Fruit fly (Drosophila melanogaster): ENCODE data around the gene CG31269.

CG31269 gene

DNA sequence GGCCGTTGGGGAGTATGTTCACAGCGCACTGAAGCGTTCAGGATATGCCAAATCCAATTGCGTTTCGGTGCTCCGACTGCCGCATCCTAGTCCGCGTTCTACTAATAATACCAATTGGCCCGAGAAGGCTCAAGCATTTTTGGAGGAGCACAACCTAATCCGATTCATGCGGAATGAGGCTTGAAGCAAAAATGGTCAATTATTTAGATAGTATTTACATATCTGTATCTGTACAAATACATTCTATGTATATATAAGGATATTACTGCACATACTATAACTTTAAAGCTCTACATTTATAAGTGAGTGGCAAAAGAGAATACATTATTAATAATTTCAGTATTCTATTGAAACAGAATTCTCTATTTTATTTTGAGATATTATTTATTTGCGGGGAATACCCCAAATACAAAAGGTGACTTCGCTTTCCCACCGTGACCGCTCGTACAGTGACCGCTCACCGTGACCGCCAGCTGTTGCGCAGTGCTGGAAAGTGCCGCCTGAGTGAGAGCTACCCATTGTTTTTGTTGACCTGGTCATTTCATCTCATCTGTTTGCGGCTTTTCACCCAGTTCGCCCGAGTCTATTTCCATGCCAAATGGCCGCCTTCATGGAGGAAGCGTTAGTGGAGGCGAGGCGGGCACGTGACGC lies 24.6 kb downstream of the CG31269 start, which contains the start of gene CG5292 (continued):
- TF ChIP-seq CG8478 (optimal IDR thresholded peaks at IDR 0.05) (no peak), schlank (tag; optimal IDR thresholded peaks at IDR 0.05) (no peak), ato (GFP tag; IDR thresholded peaks at IDR 0.05; ENCODE audit: partially characterized antibody) (no peak), mam (GFP tag; optimal IDR thresholded peaks at IDR 0.05) (peak; percentile 47), CG1603 (tag; optimal IDR thresholded peaks at IDR 0.05) (peak; percentile 80), CG12769 (tag; optimal IDR thresholded peaks at IDR 0.05) (no peak), CG15514 (GFP tag; optimal IDR thresholded peaks at IDR 0.05) (peak; percentile 37), CG10565 (GFP tag; optimal IDR thresholded peaks at IDR 0.05) (no peak), Optix (GFP tag; IDR thresholded peaks at IDR 0.05) (peak; percentile 27; the same call in 1 of the 3 replicates), CG8765 (GFP tag; IDR thresholded peaks at IDR 0.05) (no peak), Stat92E (GFP tag; optimal IDR thresholded peaks at IDR 0.05) (no peak), eve (GFP tag; optimal IDR thresholded peaks at IDR 0.05) (no peak), ems (GFP tag; optimal IDR thresholded peaks at IDR 0.05) (peak; percentile 54), D19B (GFP tag; optimal IDR thresholded peaks at IDR 0.05) (peak; percentile 75), zen (tag; optimal IDR thresholded peaks at IDR 0.05) (no peak), Mes4 (GFP tag; optimal IDR thresholded peaks at IDR 0.05) (no peak), dysf (GFP tag; IDR thresholded peaks at IDR 0.05) (peak; percentile 60; the same call in 2 of the 3 replicates), sens (GFP tag) (peak; percentile 93), Elba2 (GFP tag; optimal IDR thresholded peaks at IDR 0.05) (peak; percentile 24), CG31365 (tag; optimal IDR thresholded peaks at IDR 0.05) (no peak), CG11695 (GFP tag; IDR thresholded peaks at IDR 0.05) (0 out of 3 replicates have a peak, but pooled peaks have one; percentile 33), ac (GFP tag; optimal IDR thresholded peaks at IDR 0.05) (no peak), Scr (GFP tag; IDR thresholded peaks at IDR 0.05; ENCODE audit: partially characterized antibody) (peak; percentile 54), CG10366 (GFP tag; IDR thresholded peaks at IDR 0.05) (peak; percentile 73), CG9876 (GFP tag; optimal IDR thresholded peaks at IDR 0.05) (no peak), CG16815 (GFP tag; optimal IDR thresholded peaks at IDR 0.05) (peak; percentile 8), stc (GFP tag; IDR thresholded peaks at IDR 0.05) (peak; percentile 58), CG9437 (GFP tag; optimal IDR thresholded peaks at IDR 0.05) (peak; percentile 8), CG13424 (tag; optimal IDR thresholded peaks at IDR 0.05) (peak; percentile 66), CG12391 (tag; optimal IDR thresholded peaks at IDR 0.05) (peak; percentile 58), fu2 (GFP tag; optimal IDR thresholded peaks at IDR 0.05) (no peak), maf-S (GFP tag; optimal IDR thresholded peaks at IDR 0.05) (no peak), inv (GFP tag; IDR thresholded peaks at IDR 0.05; ENCODE audit: partially characterized antibody) (peak; percentile 19; the same call in 1 of the 2 replicates), nerfin-1 (tag; optimal IDR thresholded peaks at IDR 0.05) (no peak), ssp (GFP tag; IDR thresholded peaks at IDR 0.05) (0 out of 2 replicates have a peak, but pooled peaks have one; percentile 22), CG4404 (GFP tag; IDR thresholded peaks at IDR 0.05) (no peak), CG8281 (tag; optimal IDR thresholded peaks at IDR 0.05) (no peak), kah (GFP tag; optimal IDR thresholded peaks at IDR 0.05) (peak; percentile 58), NfI (GFP tag; optimal IDR thresholded peaks at IDR 0.05) (peak; percentile 55), pita (GFP tag; optimal IDR thresholded peaks at IDR 0.05) (no peak), tll (GFP tag; optimal IDR thresholded peaks at IDR 0.05) (peak in 1 of 2 experiments; percentile 91), gem (tag; optimal IDR thresholded peaks at IDR 0.05) (no peak), CG11504 (tag; optimal IDR thresholded peaks at IDR 0.05) (peak; percentile 62), tin (GFP tag; optimal IDR thresholded peaks at IDR 0.05) (peak; percentile 48), repo (GFP tag; optimal IDR thresholded peaks at IDR 0.05) (peak; percentile 0), CG3847 (GFP tag; IDR thresholded peaks at IDR 0.05) (peak; percentile 82), CG10209 (GFP tag; optimal IDR thresholded peaks at IDR 0.05) (peak; percentile 44), CG4424 (GFP tag; optimal IDR thresholded peaks at IDR 0.05) (peak; percentile 53), caup (GFP tag; optimal IDR thresholded peaks at IDR 0.05; ENCODE audit: severe bottlenecking) (peak; percentile 63)

Measured in whole organism, embryonic.